Worm (Caenorhabditis elegans) whole organism, L1 larva: ENCODE measurements around the gene C25E10.13.

Source experiments
- C04F5.9 ChIP-seq: sonication (generic microtip); optimal IDR thresholded peaks from 2 replicates; lab custom pipeline; 2016; ENCODE audit warnings: missing genetic modification characterization, missing compliant biosample characterization
- F16B12.6 ChIP-seq: fragments of 150-350 bp; optimal IDR thresholded peaks from 2 replicates; lab custom pipeline; 2014; ENCODE audit warnings: missing biosample characterization, missing genetic modification characterization
- aly-2 ChIP-seq: fragments of 150-350 bp; optimal IDR thresholded peaks from 2 replicates; lab custom pipeline; 2014; ENCODE audit warnings: missing biosample characterization, missing genetic modification characterization
- ama-1 ChIP-seq: fragments of 150-350 bp; optimal IDR thresholded peaks from 2 replicates; lab custom pipeline; 2014
- ceh-63 ChIP-seq: fragments of 200-800 bp; sonication (Bioruptor generic); optimal IDR thresholded peaks from 2 replicates; lab custom pipeline; 2018; ENCODE audit warnings: mild to moderate bottlenecking, missing genetic modification characterization, missing compliant biosample characterization
- ceh-8 ChIP-seq: fragments of 200-800 bp; sonication (Bioruptor generic); optimal IDR thresholded peaks from 2 replicates; lab custom pipeline; 2018; ENCODE audit warnings: mild to moderate bottlenecking, missing genetic modification characterization, moderate library complexity, missing compliant biosample characterization
- ceh-90 ChIP-seq: sonication (generic microtip); optimal IDR thresholded peaks from 2 replicates; lab custom pipeline; 2016; ENCODE audit warnings: missing genetic modification characterization, missing compliant biosample characterization
- ces-1 ChIP-seq: fragments of 150-350 bp; optimal IDR thresholded peaks from 2 replicates; lab custom pipeline; 2014; ENCODE audit warnings: missing biosample characterization, missing genetic modification reagents, missing genetic modification characterization
- dpl-1 ChIP-seq, 3 experiments: fragments of 150-350 bp in 2 of 3; sonication (generic microtip) in 1 of 3; optimal IDR thresholded peaks; 2 replicates each; lab custom pipeline; 2014 to 2017; ENCODE audit warnings: missing biosample characterization in 3 of 3, missing genetic modification characterization in 3 of 3, missing genetic modification reagents in 3 of 3
- dsc-1 ChIP-seq: sonication (generic microtip); optimal IDR thresholded peaks from 2 replicates; lab custom pipeline; 2016; ENCODE audit warnings: mild to moderate bottlenecking, missing genetic modification characterization, missing compliant biosample characterization
- efl-1 ChIP-seq, 4 experiments: fragments of 150-350 bp; optimal IDR thresholded peaks in 3 of 4; peaks in 1 of 4; 1 replicate in 1 of 4; 2 replicates in 3 of 4; lab custom pipeline; 2014; ENCODE audit warnings: missing biosample characterization in 2 of 4, missing genetic modification characterization in 2 of 4, missing genetic modification reagents in 2 of 4
- egl-13 ChIP-seq: sonication (generic microtip); optimal IDR thresholded peaks from 2 replicates; lab custom pipeline; 2016; ENCODE audit warnings: missing genotype, missing genetic modification reagents, missing genetic modification characterization, missing compliant biosample characterization
- egl-27 ChIP-seq, 2 experiments: fragments of 150-350 bp in 1 of 2; sonication (generic microtip); optimal IDR thresholded peaks; 3 replicates each; lab custom pipeline; 2017 to 2018; ENCODE audit warnings: missing biosample characterization in 2 of 2, missing genetic modification characterization in 2 of 2, missing genetic modification reagents in 2 of 2
- elt-2 ChIP-seq: sonication (generic microtip); optimal IDR thresholded peaks from 2 replicates; lab custom pipeline; 2016; ENCODE audit warnings: missing genetic modification characterization, mild to moderate bottlenecking, inconsistent platforms, missing compliant biosample characterization, missing genetic modification reagents
- elt-3 ChIP-seq, 6 experiments: fragments of 150-350 bp in 1 of 6; sonication (generic microtip); optimal IDR thresholded peaks; 2 replicates each; lab custom pipeline; 2017 to 2018; ENCODE audit warnings: missing biosample characterization in 6 of 6, missing genetic modification characterization in 6 of 6, inconsistent platforms in 1 of 6
- fkh-4 ChIP-seq: sonication (generic microtip); optimal IDR thresholded peaks from 2 replicates; lab custom pipeline; 2016; ENCODE audit warnings: missing compliant biosample characterization, missing genetic modification characterization, borderline replicate concordance
- grh-1 ChIP-seq: fragments of 200-800 bp; sonication (Bioruptor generic); IDR thresholded peaks from 2 replicates; pipeline ENCODE4 v1.3.6; 2022; ENCODE audit warnings: missing genetic modification reagents, missing genetic modification characterization, missing compliant biosample characterization
- hlh-17 ChIP-seq: fragments of 200-800 bp; sonication (Bioruptor generic); optimal IDR thresholded peaks from 2 replicates; lab custom pipeline; 2018; ENCODE audit warnings: missing genetic modification characterization, mild to moderate bottlenecking, missing compliant biosample characterization, moderate library complexity, borderline replicate concordance
- hpl-2 ChIP-seq: fragments of 150-350 bp; optimal IDR thresholded peaks from 2 replicates; lab custom pipeline; 2014; ENCODE audit warnings: missing biosample characterization, missing genetic modification reagents, missing genetic modification characterization
- jun-1 ChIP-seq: fragments of 150-350 bp; optimal IDR thresholded peaks from 2 replicates; lab custom pipeline; 2014; ENCODE audit warnings: missing biosample characterization, missing genetic modification reagents, missing genetic modification characterization
- lin-35 ChIP-seq, 2 experiments: fragments of 150-350 bp; optimal IDR thresholded peaks; 2 replicates each; lab custom pipeline; 2014; ENCODE audit warnings: missing biosample characterization in 2 of 2, missing genetic modification characterization in 2 of 2, missing genetic modification reagents in 2 of 2
- mab-9 ChIP-seq: fragments of 200-800 bp; sonication (Bioruptor generic); IDR thresholded peaks from 2 replicates; pipeline ENCODE4 v1.3.6; 2022; ENCODE audit warnings: missing genetic modification reagents, missing genetic modification characterization, missing compliant biosample characterization
- mep-1 ChIP-seq: fragments of 150-350 bp; optimal IDR thresholded peaks from 2 replicates; lab custom pipeline; 2014; ENCODE audit warnings: missing biosample characterization, missing genetic modification characterization
- nhr-19 ChIP-seq: fragments of 200-800 bp; sonication (Bioruptor generic); conservative IDR thresholded peaks from 2 replicates; pipeline ENCODE4 v1.3.6; 2022; ENCODE audit warnings: missing genetic modification characterization, missing compliant biosample characterization
- nhr-20 ChIP-seq: sonication (generic microtip); optimal IDR thresholded peaks from 2 replicates; lab custom pipeline; 2016; ENCODE audit warnings: mild to moderate bottlenecking, missing genetic modification characterization, missing compliant biosample characterization
- nhr-28 ChIP-seq: fragments of 150-350 bp; optimal IDR thresholded peaks from 2 replicates; lab custom pipeline; 2014; ENCODE audit warnings: missing biosample characterization, missing genetic modification characterization
- nhr-47 ChIP-seq: sonication (generic microtip); optimal IDR thresholded peaks from 2 replicates; lab custom pipeline; 2016; ENCODE audit warnings: mild to moderate bottlenecking, missing genetic modification characterization, moderate library complexity, missing compliant biosample characterization
- nhr-77 ChIP-seq: fragments of 150-350 bp; optimal IDR thresholded peaks from 2 replicates; lab custom pipeline; 2014; ENCODE audit warnings: missing biosample characterization, missing genetic modification characterization
- nhr-84 ChIP-seq: sonication (generic microtip); optimal IDR thresholded peaks from 2 replicates; lab custom pipeline; 2017; ENCODE audit warnings: missing biosample characterization, missing genetic modification characterization
- nhr-85 ChIP-seq: sonication (generic microtip); peaks from one replicate; lab custom pipeline; 2016; ENCODE audit warnings: missing genetic modification characterization, inconsistent platforms, missing compliant biosample characterization
- pqm-1 ChIP-seq: sonication (generic microtip); optimal IDR thresholded peaks from 3 replicates; lab custom pipeline; 2017; ENCODE audit warnings: missing biosample characterization, missing genetic modification characterization
- skn-1 ChIP-seq: fragments of 150-350 bp; optimal IDR thresholded peaks from 2 replicates; lab custom pipeline; 2014; ENCODE audit warnings: missing biosample characterization, missing genetic modification characterization
- snu-23 ChIP-seq: sonication (generic microtip); optimal IDR thresholded peaks from 2 replicates; lab custom pipeline; 2016; ENCODE audit warnings: missing genetic modification characterization, missing compliant biosample characterization
- sptf-1 ChIP-seq: fragments of 150-350 bp; optimal IDR thresholded peaks from 2 replicates; lab custom pipeline; 2014; ENCODE audit warnings: missing biosample characterization, missing genetic modification characterization
- tlp-1 ChIP-seq: fragments of 150-350 bp; optimal IDR thresholded peaks from 2 replicates; lab custom pipeline; 2014; ENCODE audit warnings: missing biosample characterization, missing genetic modification characterization
- unc-130 ChIP-seq: fragments of 150-350 bp; optimal IDR thresholded peaks from 2 replicates; lab custom pipeline; 2017; ENCODE audit warnings: missing biosample characterization, missing genetic modification characterization, inconsistent platforms
- unc-62 ChIP-seq: fragments of 150-350 bp; optimal IDR thresholded peaks from 2 replicates; lab custom pipeline; 2014; ENCODE audit warnings: missing biosample characterization, missing genetic modification reagents, missing genetic modification characterization
- unc-86 ChIP-seq: sonication (generic microtip); optimal IDR thresholded peaks from 2 replicates; lab custom pipeline; 2016; ENCODE audit warnings: missing genetic modification characterization, missing compliant biosample characterization
- unc-98 ChIP-seq: fragments of 200-800 bp; sonication (Bioruptor generic); IDR thresholded peaks from 2 replicates; pipeline ENCODE4 v1.3.6; 2022; ENCODE audit warnings: missing genetic modification characterization, missing compliant biosample characterization
- xbp-1 ChIP-seq: sonication (generic microtip); optimal IDR thresholded peaks from 2 replicates; lab custom pipeline; 2016; ENCODE audit warnings: missing genetic modification characterization, missing compliant biosample characterization
- ztf-4 ChIP-seq: fragments of 150-350 bp; optimal IDR thresholded peaks from 2 replicates; lab custom pipeline; 2014; ENCODE audit warnings: missing biosample characterization, missing genetic modification characterization

C25E10.13 gene

DNA sequence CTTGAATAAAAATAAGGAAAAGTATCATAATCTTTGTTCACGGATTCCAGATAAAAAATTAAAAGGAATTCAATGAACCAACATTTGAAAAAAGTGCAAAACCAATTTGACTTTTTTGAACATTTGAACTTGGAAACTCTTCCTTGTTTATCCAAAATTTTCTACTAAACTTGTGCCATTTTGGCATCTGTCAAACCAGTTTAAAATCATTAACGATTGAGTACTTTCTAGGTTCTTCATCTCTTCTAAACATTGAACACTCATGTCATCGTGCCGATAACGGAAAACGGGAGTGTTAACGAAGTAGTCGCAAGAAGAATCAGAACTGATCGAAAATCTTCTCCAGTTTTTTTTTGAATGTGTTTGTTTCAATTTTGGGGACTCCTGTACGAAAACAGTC lies 24.7 kb downstream of the C25E10.13 start (continued):
- no peak for TF ChIP-seq ztf-4 (tag; lab: Kevin White, UChicago)
- peak in 2 of 6 experiments; percentile 9 to 12 for TF ChIP-seq elt-3 (tag; optimal IDR thresholded peaks at IDR 0.05; lab: Kevin White, UChicago)
- no peak for TF ChIP-seq unc-130 (tag; lab: Kevin White, UChicago)
- no peak for TF ChIP-seq ces-1 (GFP tag; lab: Kevin White, UChicago)
- TF ChIP-seq grh-1 (GFP tag; lab: Robert Waterston, UW): peak; percentile 53
- TF ChIP-seq, all 84 proteins: peak for 10

- TF ChIP-seq efl-1 (optimal IDR thresholded peaks at IDR 0.05; lab: Kevin White, UChicago) (no peak), efl-1 (GFP tag; optimal IDR thresholded peaks at IDR 0.05 in 1 of 2; lab: Kevin White, UChicago) (no peak), nhr-84 (tag; lab: Kevin White, UChicago) (no peak), nhr-28 (tag; lab: Kevin White, UChicago) (no peak), nhr-47 (tag; lab: Kevin White, UChicago) (no peak), elt-3 (tag; optimal IDR thresholded peaks at IDR 0.05; lab: Kevin White, UChicago) (peak in 2 of 6 experiments; percentile 24 to 28), nhr-85 (tag; lab: Kevin White, UChicago) (peak; percentile 82), nhr-20 (tag; lab: Kevin White, UChicago) (no peak), aly-2 (tag; lab: Kevin White, UChicago) (no peak), egl-13 (tag; lab: Kevin White, UChicago) (no peak), mep-1 (peak; percentile 26), unc-86 (no peak), skn-1 (no peak), mab-9 (no peak), dsc-1 (tag; lab: Kevin White, UChicago) (no peak), nhr-77 (no peak), lin-35 (GFP tag; optimal IDR thresholded peaks at IDR 0.05; lab: Kevin White, UChicago) (peak in 1 of 2 experiments; percentile 13), jun-1 (no peak), F16B12.6 (tag; lab: Kevin White, UChicago) (no peak), pqm-1 (tag; lab: Kevin White, UChicago) (no peak), tlp-1 (tag; lab: Kevin White, UChicago) (no peak), dpl-1 (GFP tag; optimal IDR thresholded peaks at IDR 0.05; lab: Kevin White, UChicago) (no peak), C04F5.9 (tag; lab: Kevin White, UChicago) (no peak), fkh-4 (tag; lab: Kevin White, UChicago) (no peak)
Measured at ce11 chrV:9085845-9086244, 26.3 kb downstream of the C25E10.13 start.

DNA sequence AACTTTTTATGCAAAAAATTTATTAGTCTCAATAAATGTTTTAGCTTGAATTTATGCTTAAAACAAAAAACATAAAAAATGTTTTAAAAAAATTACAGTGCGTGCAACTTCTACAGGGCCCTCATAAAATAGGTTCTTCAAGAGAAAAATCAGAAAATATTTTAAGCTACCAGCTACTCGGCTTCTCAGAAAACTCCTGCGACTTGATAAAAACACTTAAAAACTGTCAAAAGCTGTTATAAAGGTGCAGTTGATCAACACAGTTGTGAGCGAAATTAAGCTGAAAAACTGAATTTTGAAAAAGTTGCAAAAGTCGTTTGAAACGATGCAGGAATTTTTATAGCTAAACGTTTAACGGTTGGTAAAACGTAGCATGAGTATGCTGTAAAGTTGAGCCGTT lies 29.2 kb downstream of the C25E10.13 start:
- TF ChIP-seq mep-1 (no peak), hlh-17 (GFP tag; lab: Kevin White, UChicago) (no peak), ceh-63 (GFP tag; lab: Kevin White, UChicago) (no peak), egl-13 (tag; lab: Kevin White, UChicago) (no peak), mab-9 (0 out of 2 replicates have a peak, but pooled peaks have one; percentile 8), unc-98 (no peak), ceh-8 (no peak), ama-1 (lab: Kevin White, UChicago) (peak; percentile 76), elt-2 (no peak), nhr-77 (no peak), nhr-20 (tag; lab: Kevin White, UChicago) (no peak), snu-23 (GFP tag; lab: Kevin White, UChicago) (no peak), xbp-1 (tag; lab: Kevin White, UChicago) (no peak), nhr-85 (tag; lab: Kevin White, UChicago) (peak; percentile 20), efl-1 (optimal IDR thresholded peaks at IDR 0.05; lab: Kevin White, UChicago) (no peak), efl-1 (GFP tag; optimal IDR thresholded peaks at IDR 0.05 in 1 of 2; lab: Kevin White, UChicago) (no peak), nhr-19 (GFP tag; lab: Robert Waterston, UW) (no peak), hpl-2 (GFP tag; lab: Kevin White, UChicago) (no peak), egl-27 (tag; optimal IDR thresholded peaks at IDR 0.05; lab: Kevin White, UChicago) (no peak), sptf-1 (tag; lab: Kevin White, UChicago) (no peak), unc-62 (GFP tag; lab: Kevin White, UChicago) (no peak), ceh-90 (no peak)
